Worm (Caenorhabditis elegans): ENCODE measurements around the gene mec-4.

The mec-4 gene

DNA sequence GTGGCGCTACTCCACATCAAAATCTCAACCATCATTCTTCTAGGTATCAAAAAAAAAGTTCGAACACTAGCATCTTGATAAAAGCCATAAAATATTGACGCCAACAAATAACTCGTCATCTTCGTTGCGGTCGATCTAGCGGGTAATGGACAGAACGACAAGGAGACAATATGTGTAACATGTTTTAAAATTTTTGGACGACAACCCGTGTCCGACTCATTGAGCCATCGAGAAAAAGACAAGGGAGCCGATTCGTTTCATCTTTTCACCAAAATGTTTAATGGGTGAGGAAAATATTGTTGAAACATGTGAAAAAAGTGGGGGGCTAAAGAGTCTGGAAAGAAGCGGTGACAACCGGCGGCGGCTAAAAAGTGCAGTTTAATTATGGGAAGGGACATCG is 14.6 kb upstream of the mec-4 start:
- TF ChIP-seq dpl-1 (GFP tag; optimal IDR thresholded peaks at IDR 0.05), result no peak
- no peak for TF ChIP-seq dmd-6 (GFP tag; IDR thresholded peaks at IDR 0.05)
- TF ChIP-seq nhr-42 (GFP tag; IDR thresholded peaks at IDR 0.05), result no peak
- TF ChIP-seq ztf-7 (tag; optimal IDR thresholded peaks at IDR 0.05), result no peak
- TF ChIP-seq unc-62 (GFP tag; optimal IDR thresholded peaks at IDR 0.05 in 1 of 2), result peak in 1 of 2 experiments; percentile 91
- TF ChIP-seq unc-62 (tag; optimal IDR thresholded peaks at IDR 0.05), result no peak

DNA sequence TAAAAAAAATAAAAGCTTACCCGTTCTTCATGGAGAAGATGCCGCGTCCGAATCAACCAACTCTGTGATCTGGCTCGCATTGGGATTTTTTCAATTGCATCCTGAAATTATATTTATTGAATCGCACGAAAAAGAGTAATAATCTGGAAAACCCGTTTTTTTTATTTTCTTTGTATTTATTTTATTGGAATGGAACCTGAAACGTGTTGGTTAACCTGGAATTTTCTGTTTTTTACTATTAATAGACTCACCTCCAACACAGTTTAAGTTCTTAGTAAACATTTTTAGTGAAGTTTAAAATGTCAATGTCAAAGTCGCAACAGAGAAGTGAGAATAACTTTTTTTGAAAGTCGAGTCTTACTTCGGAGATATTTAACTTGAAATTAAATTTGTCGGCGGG is 11.4 kb upstream of the mec-4 start:
- no peak for TF ChIP-seq arid-1 (GFP tag; conservative IDR thresholded peaks at IDR 0.05)
- no peak for TF ChIP-seq T20F7.1 (GFP tag; optimal IDR thresholded peaks at IDR 0.05)
- TF ChIP-seq aha-1 (tag), result peak; percentile 52
- no peak for TF ChIP-seq ceh-32 (tag; optimal IDR thresholded peaks at IDR 0.05; ENCODE audit: poor library complexity)
- no peak for TF ChIP-seq mep-1 (tag; optimal IDR thresholded peaks at IDR 0.05)

DNA sequence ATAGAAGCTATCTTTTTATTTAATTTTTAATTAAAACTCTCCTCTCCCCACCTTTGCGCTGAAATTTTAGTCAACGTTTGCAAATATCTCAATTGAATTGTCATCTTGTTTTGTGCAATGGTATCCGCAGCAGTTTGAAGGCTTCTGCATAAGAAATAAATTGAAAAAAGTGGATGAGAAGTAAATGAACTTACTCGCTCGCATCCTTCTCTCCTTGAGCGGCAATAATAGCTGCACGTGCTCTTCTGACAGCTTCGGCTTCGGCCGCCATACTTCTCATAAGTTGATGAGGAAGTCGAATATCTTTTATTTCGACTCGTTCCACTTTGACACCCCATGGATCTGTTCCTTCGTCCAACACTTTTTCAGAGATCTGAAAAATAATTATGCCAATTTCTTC is 9.9 kb upstream of the mec-4 start:
- TF ChIP-seq dmd-9 (GFP tag; IDR thresholded peaks at IDR 0.05), result no peak
- peak; percentile 32 for TF ChIP-seq ces-1 (GFP tag; optimal IDR thresholded peaks at IDR 0.05)
- peak; percentile 68 for TF ChIP-seq fkh-10 (GFP tag; optimal IDR thresholded peaks at IDR 0.05)
- TF ChIP-seq mxl-2 (GFP tag; conservative IDR thresholded peaks at IDR 0.05), result no peak

DNA sequence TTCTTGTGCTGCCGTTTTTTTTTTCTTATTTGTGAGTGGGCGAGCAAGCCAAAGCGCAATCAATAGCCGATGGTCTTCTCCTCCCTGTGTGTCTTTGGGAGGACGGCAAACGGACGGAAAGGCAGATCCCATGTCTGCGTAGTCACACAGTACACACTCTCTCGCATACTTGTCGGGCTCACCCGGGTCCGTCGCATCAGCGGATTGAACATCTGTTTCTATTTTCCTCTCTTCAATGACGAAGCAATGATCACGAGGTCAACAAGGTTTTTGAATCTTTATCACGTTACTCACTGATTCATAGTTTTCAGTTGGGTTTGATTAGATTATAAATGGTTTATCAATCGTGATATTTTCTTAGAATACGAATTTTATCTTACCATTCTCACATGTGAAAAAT is 8.6 kb upstream of the mec-4 start:
- no peak for TF ChIP-seq tag-97 (GFP tag; IDR thresholded peaks at IDR 0.05)
- TF ChIP-seq hif-1 (tag; optimal IDR thresholded peaks at IDR 0.05), result peak in 1 of 2 experiments; percentile 10
- TF ChIP-seq hlh-11 (tag; optimal IDR thresholded peaks at IDR 0.05), result peak; percentile 81
- TF ChIP-seq nhr-6 (tag; optimal IDR thresholded peaks at IDR 0.05), result no peak
- no peak for TF ChIP-seq lin-1 (GFP tag; IDR thresholded peaks at IDR 0.05)
- TF ChIP-seq lin-15B (tag; optimal IDR thresholded peaks at IDR 0.05), result no peak
- TF ChIP-seq ceh-20 (GFP tag; IDR thresholded peaks at IDR 0.05), result no peak
- peak in 1 of 2 experiments; percentile 74 for TF ChIP-seq daf-16 (GFP tag; optimal IDR thresholded peaks at IDR 0.05)
- TF ChIP-seq daf-16 (tag; optimal IDR thresholded peaks at IDR 0.05), result no peak
- TF ChIP-seq nhr-11 (tag; optimal IDR thresholded peaks at IDR 0.05), result peak; percentile 3
- peak in 1 of 2 experiments; percentile 66 for TF ChIP-seq unc-62 (GFP tag; optimal IDR thresholded peaks at IDR 0.05 in 1 of 2)
- no peak for TF ChIP-seq unc-62 (tag; optimal IDR thresholded peaks at IDR 0.05)
- no peak for TF ChIP-seq fkh-10 (GFP tag; optimal IDR thresholded peaks at IDR 0.05)
- TF ChIP-seq ctbp-1 (GFP tag; IDR thresholded peaks at IDR 0.05), result 0 out of 2 replicates have a peak, but pooled peaks have one; percentile 17
- TF ChIP-seq hlh-30 (tag; optimal IDR thresholded peaks at IDR 0.05; ENCODE audit: insufficient read depth), result peak; percentile 66

DNA sequence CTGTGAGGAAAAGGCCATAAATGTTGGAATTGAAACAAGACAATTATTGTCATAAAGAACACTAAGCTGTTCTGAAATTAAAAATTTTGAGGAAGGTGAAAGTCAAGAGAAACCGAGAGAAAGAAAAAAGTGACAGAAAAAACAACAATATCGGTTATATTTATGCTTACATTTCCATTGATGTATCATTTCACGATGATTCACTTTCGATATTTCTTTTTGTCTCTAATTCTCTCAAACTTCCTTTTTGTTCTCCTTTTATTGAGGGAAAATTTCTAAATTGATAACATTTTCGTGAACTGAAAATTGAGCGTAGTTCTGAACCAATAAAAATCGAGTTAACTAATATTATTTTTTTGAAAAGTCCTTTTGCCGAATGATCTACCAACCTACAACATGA is 8.0 kb upstream of the mec-4 start:
- TF ChIP-seq pha-4 (GFP tag; IDR thresholded peaks at IDR 0.05), result no peak
- peak; percentile 35 for TF ChIP-seq pha-4 (tag; optimal IDR thresholded peaks at IDR 0.05)
- TF ChIP-seq lim-7 (GFP tag; IDR thresholded peaks at IDR 0.05), result no peak
- no peak for TF ChIP-seq sdz-12 (GFP tag; optimal IDR thresholded peaks at IDR 0.05)
- TF ChIP-seq daf-16 (GFP tag; optimal IDR thresholded peaks at IDR 0.05), result no peak
- TF ChIP-seq daf-16 (tag; optimal IDR thresholded peaks at IDR 0.05), result peak; percentile 24
- TF ChIP-seq jun-1 (tag; optimal IDR thresholded peaks at IDR 0.05), result no peak
- TF ChIP-seq dve-1 (tag; optimal IDR thresholded peaks at IDR 0.05; ENCODE audit: insufficient read depth), result peak; percentile 46

Data from whole organism, L4 larva.